Worm (Caenorhabditis elegans) whole organism, midembryonic: ENCODE results near the gene T19A5.3.

Experiments used
- T22C8.4 ChIP-seq: fragments of 200-800 bp; sonication (Bioruptor generic); IDR thresholded peaks from 2 replicates; pipeline ENCODE4 v1.3.6; 2022; ENCODE audit warnings: missing genetic modification characterization, missing compliant biosample characterization
- cog-1 ChIP-seq: sonication (generic microtip); optimal IDR thresholded peaks from 2 replicates; lab custom pipeline; 2016; ENCODE audit warnings: missing genetic modification characterization, missing compliant biosample characterization
- flt-1 ChIP-seq: fragments of 200-800 bp; sonication (Bioruptor generic); IDR thresholded peaks from 2 replicates; pipeline ENCODE4 v1.3.6; 2022; ENCODE audit warnings: missing genetic modification characterization, missing compliant biosample characterization
- klf-2 ChIP-seq: fragments of 200-800 bp; sonication (Bioruptor generic); conservative IDR thresholded peaks from 2 replicates; pipeline ENCODE4 v1.3.6; 2022; ENCODE audit warnings: missing genetic modification reagents, missing genetic modification characterization, missing compliant biosample characterization
- med-1 ChIP-seq: sonication (generic microtip); optimal IDR thresholded peaks from 2 replicates; lab custom pipeline; 2017; ENCODE audit warnings: missing genetic modification characterization, mild to moderate bottlenecking, missing compliant biosample characterization, antibody characterized with exemption, missing genetic modification reagents; ENCODE audit not compliant: insufficient read depth
- ref-1 ChIP-seq: fragments of 200-800 bp; sonication (Bioruptor generic); conservative IDR thresholded peaks from 2 replicates; pipeline ENCODE4 v1.3.6; 2022; ENCODE audit warnings: missing genetic modification reagents, missing genetic modification characterization, missing compliant biosample characterization
- tab-1 ChIP-seq: fragments of 200-800 bp; sonication (Bioruptor generic); IDR thresholded peaks from 2 replicates; pipeline ENCODE4 v1.3.6; 2022; ENCODE audit warnings: missing genetic modification characterization, missing compliant biosample characterization
- ztf-23 ChIP-seq: fragments of 200-800 bp; sonication (Bioruptor generic); IDR thresholded peaks from 2 replicates; pipeline ENCODE4 v1.3.6; 2022; ENCODE audit warnings: missing genetic modification reagents, missing genetic modification characterization, missing compliant biosample characterization
- ztf-29 ChIP-seq: fragments of 200-800 bp; sonication (Bioruptor generic); IDR thresholded peaks from 2 replicates; pipeline ENCODE4 v1.3.6; 2022; ENCODE audit warnings: missing genetic modification reagents, missing genetic modification characterization, missing compliant biosample characterization

DNA sequence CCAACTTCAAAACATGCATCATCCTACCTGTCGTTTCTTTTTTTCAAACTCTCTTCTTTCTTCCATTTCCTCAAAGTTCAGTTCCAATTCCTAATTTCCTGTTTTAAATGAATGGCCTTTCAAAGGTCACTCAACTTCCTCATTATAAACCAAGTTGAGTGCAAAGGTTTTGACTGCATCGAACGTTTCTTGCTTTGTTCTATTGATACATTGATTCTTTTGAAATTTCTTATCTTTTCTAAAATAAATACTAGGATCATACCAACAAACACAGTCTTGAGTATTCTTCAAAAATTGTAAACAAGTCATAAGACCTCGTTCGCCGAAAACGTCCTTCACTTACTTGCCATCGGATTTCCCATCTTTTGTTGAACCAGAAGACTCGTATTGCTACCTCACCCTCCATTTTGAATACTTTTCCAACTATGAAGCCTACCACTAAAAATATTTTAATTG is 46.4 kb upstream of the T19A5.3 start, which contains the start of gene F59E11.7:
- TF ChIP-seq ref-1 (GFP tag; lab: Robert Waterston, UW) (no peak), cog-1 (tag; lab: Kevin White, UChicago) (no peak), flt-1 (GFP tag; lab: Robert Waterston, UW) (no peak), tab-1 (GFP tag; lab: Robert Waterston, UW) (no peak), klf-2 (no peak), med-1 (no peak), ztf-23 (GFP tag; lab: Robert Waterston, UW) (no peak), ztf-29 (GFP tag; lab: Robert Waterston, UW) (no peak), T22C8.4 (GFP tag; lab: Robert Waterston, UW) (no peak)
